Worm (Caenorhabditis elegans): Measurements from ENCODE around the gene T27A10.6.

- TF ChIP-seq ces-1 (GFP tag; optimal IDR thresholded peaks at IDR 0.05): no peak
- TF ChIP-seq nhr-12 (tag; optimal IDR thresholded peaks at IDR 0.05): no peak
- no peak for TF ChIP-seq unc-62 (GFP tag; optimal IDR thresholded peaks at IDR 0.05)
- no peak for TF ChIP-seq C16A3.4 (tag; optimal IDR thresholded peaks at IDR 0.05)
- TF ChIP-seq blmp-1 (tag; optimal IDR thresholded peaks at IDR 0.05): no peak
- no peak for TF ChIP-seq ceh-88 (GFP tag; IDR thresholded peaks at IDR 0.05)
- no peak for TF ChIP-seq nhr-237 (tag; optimal IDR thresholded peaks at IDR 0.05)
- TF ChIP-seq efl-1 (optimal IDR thresholded peaks at IDR 0.05): no peak
- no peak for TF ChIP-seq efl-1 (GFP tag; optimal IDR thresholded peaks at IDR 0.05 in 1 of 2)
- TF ChIP-seq fos-1 (tag; optimal IDR thresholded peaks at IDR 0.05): no peak
These were observed 43.2 kb downstream of the T27A10.6 start for ce11 chrX:3552948-3553347.
